Fruit fly (Drosophila melanogaster): Measurements from ENCODE around the gene Or33a.

Gene Or33a

DNA sequence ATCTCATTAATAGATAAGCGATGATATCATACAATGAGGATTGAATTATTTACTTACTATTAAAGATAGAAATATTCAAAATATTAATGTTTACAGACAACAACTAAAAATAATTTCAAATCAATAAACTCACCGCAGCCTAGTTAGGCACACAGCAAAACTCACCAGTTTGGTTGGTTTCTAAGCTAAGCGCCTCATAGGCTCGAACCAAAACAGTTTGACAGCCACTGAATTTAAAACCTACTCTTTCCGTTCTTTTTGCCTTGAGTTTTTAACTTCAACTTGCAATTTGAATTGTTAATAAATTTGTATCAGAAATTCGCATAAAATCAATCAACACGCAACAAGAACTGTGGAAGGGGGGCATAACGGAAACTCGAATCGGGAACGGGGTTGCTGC is 14.2 kb downstream of the Or33a start (continued):
- no peak for TF ChIP-seq CG14860 (GFP tag; IDR thresholded peaks at IDR 0.05; ENCODE audit: partially characterized antibody)
- no peak for TF ChIP-seq CG6689 (GFP tag; IDR thresholded peaks at IDR 0.05)
- TF ChIP-seq Neu2 (GFP tag; optimal IDR thresholded peaks at IDR 0.05; ENCODE audit: borderline replicate concordance), result no peak
- TF ChIP-seq CG18476 (GFP tag; optimal IDR thresholded peaks at IDR 0.05), result no peak
- TF ChIP-seq Dp (GFP tag; optimal IDR thresholded peaks at IDR 0.05), result peak; percentile 76
- no peak for TF ChIP-seq CG2116 (GFP tag; optimal IDR thresholded peaks at IDR 0.05)
- TF ChIP-seq Opbp (GFP tag; IDR thresholded peaks at IDR 0.05; ENCODE audit: partially characterized antibody), result peak; percentile 21; the same call in 1 of the 3 replicates
- TF ChIP-seq HmgD (GFP tag; optimal IDR thresholded peaks at IDR 0.05), result no peak
- TF ChIP-seq run (tag; optimal IDR thresholded peaks at IDR 0.05), result no peak
- TF ChIP-seq CG3407 (GFP tag; optimal IDR thresholded peaks at IDR 0.05), result no peak
- no peak for TF ChIP-seq Abd-B (GFP tag; optimal IDR thresholded peaks at IDR 0.05)
- TF ChIP-seq cad (GFP tag; optimal IDR thresholded peaks at IDR 0.05), result peak; percentile 86
- TF ChIP-seq CG6175 (GFP tag; IDR thresholded peaks at IDR 0.05), result no peak
- no peak for TF ChIP-seq CG32772 (GFP tag; IDR thresholded peaks at IDR 0.05)
- no peak for TF ChIP-seq tx (GFP tag; optimal IDR thresholded peaks at IDR 0.05)
- no peak for TF ChIP-seq salm (tag; optimal IDR thresholded peaks at IDR 0.05)
- TF ChIP-seq CG16813 (GFP tag; IDR thresholded peaks at IDR 0.05; ENCODE audit: partially characterized antibody), result no peak
- no peak for TF ChIP-seq CG34224 (GFP tag; IDR thresholded peaks at IDR 0.05; ENCODE audit: partially characterized antibody)
- no peak for TF ChIP-seq CG10654 (GFP tag; optimal IDR thresholded peaks at IDR 0.05)
- TF ChIP-seq unc-4 (GFP tag; IDR thresholded peaks at IDR 0.05; ENCODE audit: partially characterized antibody), result no peak

DNA sequence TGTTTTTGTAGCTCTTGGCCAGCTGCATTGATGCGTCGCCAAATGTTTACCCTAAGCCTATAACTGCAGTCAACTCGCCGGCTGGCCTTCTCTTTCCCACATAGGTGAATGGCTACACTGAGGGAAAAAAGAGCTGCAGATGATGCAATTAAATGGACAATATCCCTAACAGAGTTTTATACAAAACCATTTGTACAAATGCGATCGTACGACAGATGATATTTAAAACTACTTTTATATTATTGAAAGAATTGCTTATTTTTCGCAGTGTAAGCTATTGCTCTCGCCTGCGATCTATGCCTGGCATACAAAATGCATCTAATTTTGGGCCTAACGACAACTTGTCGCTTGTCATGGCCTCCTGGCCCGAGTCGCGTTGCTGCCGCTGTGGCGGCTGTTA is 15.6 kb downstream of the Or33a start:
- TF ChIP-seq CG13123 (GFP tag; optimal IDR thresholded peaks at IDR 0.05) (no peak), gfzf (GFP tag; optimal IDR thresholded peaks at IDR 0.05) (no peak), Stat92E (GFP tag; optimal IDR thresholded peaks at IDR 0.05) (no peak), CG8359 (GFP tag; optimal IDR thresholded peaks at IDR 0.05; ENCODE audit: borderline replicate concordance) (no peak), E2f1 (GFP tag; IDR thresholded peaks at IDR 0.05) (peak; percentile 31; the same call in 1 of the 2 replicates), CG12769 (tag; optimal IDR thresholded peaks at IDR 0.05) (peak; percentile 4), CG11247 (GFP tag; IDR thresholded peaks at IDR 0.05) (0 out of 2 replicates have a peak, but pooled peaks have one; percentile 40), sna (GFP tag; IDR thresholded peaks at IDR 0.05; ENCODE audit: partially characterized antibody) (no peak), CG7357 (GFP tag; IDR thresholded peaks at IDR 0.05) (no peak), Asciz (GFP tag; optimal IDR thresholded peaks at IDR 0.05) (no peak), sob (GFP tag; IDR thresholded peaks at IDR 0.05) (peak; percentile 60; the same call in 1 of the 2 replicates), CkIIα-i1 (GFP tag; IDR thresholded peaks at IDR 0.05) (no peak), CG2120 (GFP tag; optimal IDR thresholded peaks at IDR 0.05) (no peak), eyg (GFP tag; optimal IDR thresholded peaks at IDR 0.05) (no peak), kah (GFP tag; optimal IDR thresholded peaks at IDR 0.05) (no peak), sisA (GFP tag; IDR thresholded peaks at IDR 0.05) (peak; percentile 56), vvl (GFP tag; IDR thresholded peaks at IDR 0.05) (peak; percentile 57; the same call in 1 of the 2 replicates), Bteb2 (GFP tag; optimal IDR thresholded peaks at IDR 0.05) (no peak), NfI (GFP tag; optimal IDR thresholded peaks at IDR 0.05) (peak; percentile 37), en (GFP tag; optimal IDR thresholded peaks at IDR 0.05) (no peak), fd96Cb (tag; optimal IDR thresholded peaks at IDR 0.05) (peak; percentile 44), CG7963 (GFP tag; IDR thresholded peaks at IDR 0.05; ENCODE audit: partially characterized antibody) (no peak), sqz (GFP tag; optimal IDR thresholded peaks at IDR 0.05) (no peak), chinmo (GFP tag; IDR thresholded peaks at IDR 0.05; ENCODE audit: partially characterized antibody) (no peak), wek (GFP tag; optimal IDR thresholded peaks at IDR 0.05) (no peak), C15 (GFP tag; IDR thresholded peaks at IDR 0.05) (no peak), CG2678 (tag; optimal IDR thresholded peaks at IDR 0.05) (peak; percentile 22), Rx (GFP tag; IDR thresholded peaks at IDR 0.05) (0 out of 2 replicates have a peak, but pooled peaks have one; percentile 4), CG15514 (GFP tag; optimal IDR thresholded peaks at IDR 0.05) (no peak), CG9817 (tag; optimal IDR thresholded peaks at IDR 0.05) (peak; percentile 20)

All from whole organism, embryonic.